Worm (Caenorhabditis elegans): ENCODE data around the gene fdgt-2.

Gene fdgt-2

ce11 chrII:8417059-8417668, at the start of gene fdgt-2:
Gene fdgt-2 (plus strand): TSS chrII:8417618.
- TF ChIP-seq unc-62 (GFP tag; optimal IDR thresholded peaks at IDR 0.05), result no peak

- no peak for TF ChIP-seq unc-62 (GFP tag; optimal IDR thresholded peaks at IDR 0.05)
These were observed 48.4 kb upstream of the fdgt-2 start, which contains the start of gene amt-3 for ce11 chrII:8369059-8369458. Gene amt-3 (minus strand): TSS chrII:8369159.

ce11 chrII:8370194-8370593, 47.2 kb upstream of the fdgt-2 start:
- no peak for TF ChIP-seq unc-62 (GFP tag; optimal IDR thresholded peaks at IDR 0.05)

- no peak for TF ChIP-seq unc-62 (GFP tag; optimal IDR thresholded peaks at IDR 0.05)
These were observed 39.7 kb upstream of the fdgt-2 start for ce11 chrII:8377722-8378121.

ce11 chrII:8380188-8380587, 37.2 kb upstream of the fdgt-2 start:
- TF ChIP-seq unc-62 (GFP tag; optimal IDR thresholded peaks at IDR 0.05), result no peak

- no peak for TF ChIP-seq unc-62 (GFP tag; optimal IDR thresholded peaks at IDR 0.05)
These were observed 36.2 kb upstream of the fdgt-2 start, which contains the start of gene F49E12.12 for ce11 chrII:8381197-8381596. Gene F49E12.12 (plus strand): TSS chrII:8381497.

- TF ChIP-seq unc-62 (GFP tag; optimal IDR thresholded peaks at IDR 0.05), result no peak
These were observed 34.5 kb upstream of the fdgt-2 start for ce11 chrII:8382880-8383279.

ce11 chrII:8384344-8384743, 33.1 kb upstream of the fdgt-2 start:
- TF ChIP-seq unc-62 (GFP tag; optimal IDR thresholded peaks at IDR 0.05), result no peak

- TF ChIP-seq unc-62 (GFP tag; optimal IDR thresholded peaks at IDR 0.05), result no peak
These were observed 31.9 kb upstream of the fdgt-2 start for ce11 chrII:8385561-8385960.

ce11 chrII:8386897-8387296, 30.5 kb upstream of the fdgt-2 start:
- no peak for TF ChIP-seq unc-62 (GFP tag; optimal IDR thresholded peaks at IDR 0.05)

- TF ChIP-seq unc-62 (GFP tag; optimal IDR thresholded peaks at IDR 0.05), result no peak
These were observed 29.4 kb upstream of the fdgt-2 start, which contains the start of gene drd-1 for ce11 chrII:8388001-8388513. Gene drd-1 (plus strand): TSS chrII:8388051.

- no peak for TF ChIP-seq unc-62 (GFP tag; optimal IDR thresholded peaks at IDR 0.05)
These were observed 26.7 kb upstream of the fdgt-2 start, which contains the start of gene F49E12.10 for ce11 chrII:8390751-8391150. Gene F49E12.10 (plus strand): TSS chrII:8391051.

- no peak for TF ChIP-seq unc-62 (GFP tag; optimal IDR thresholded peaks at IDR 0.05)
These were observed 25.2 kb upstream of the fdgt-2 start for ce11 chrII:8392215-8392614.

- TF ChIP-seq unc-62 (GFP tag; optimal IDR thresholded peaks at IDR 0.05), result no peak
These were observed 23.2 kb upstream of the fdgt-2 start, which contains the start of gene F49E12.8 for ce11 chrII:8394205-8394604. Gene F49E12.8 (minus strand): TSS chrII:8394305.

ce11 chrII:8396041-8396440, 21.4 kb upstream of the fdgt-2 start, which contains the start of gene F49E12.7:
Gene F49E12.7 (minus strand): TSS chrII:8396141.
- TF ChIP-seq unc-62 (GFP tag; optimal IDR thresholded peaks at IDR 0.05), result no peak

ce11 chrII:8399064-8399463, 18.4 kb upstream of the fdgt-2 start, which contains the start of gene dod-23:
Gene dod-23 (minus strand): TSS chrII:8399164.
- TF ChIP-seq unc-62 (GFP tag; optimal IDR thresholded peaks at IDR 0.05), result no peak

- TF ChIP-seq unc-62 (GFP tag; optimal IDR thresholded peaks at IDR 0.05), result no peak
These were observed 17.4 kb upstream of the fdgt-2 start for ce11 chrII:8399997-8400396.

All from whole organism, dauer.